Worm (Caenorhabditis elegans) whole organism, midembryonic: ENCODE results near the gene Y69A2AR.23.

Source experiments
- cog-1 ChIP-seq: sonication (generic microtip); optimal IDR thresholded peaks from 2 replicates; lab custom pipeline; 2016; ENCODE audit warnings: missing genetic modification characterization, missing compliant biosample characterization
- flt-1 ChIP-seq: fragments of 200-800 bp; sonication (Bioruptor generic); IDR thresholded peaks from 2 replicates; pipeline ENCODE4 v1.3.6; 2022; ENCODE audit warnings: missing genetic modification characterization, missing compliant biosample characterization
- med-1 ChIP-seq: sonication (generic microtip); optimal IDR thresholded peaks from 2 replicates; lab custom pipeline; 2017; ENCODE audit warnings: missing genetic modification characterization, mild to moderate bottlenecking, missing compliant biosample characterization, antibody characterized with exemption, missing genetic modification reagents; ENCODE audit not compliant: insufficient read depth
- ref-1 ChIP-seq: fragments of 200-800 bp; sonication (Bioruptor generic); conservative IDR thresholded peaks from 2 replicates; pipeline ENCODE4 v1.3.6; 2022; ENCODE audit warnings: missing genetic modification reagents, missing genetic modification characterization, missing compliant biosample characterization

DNA sequence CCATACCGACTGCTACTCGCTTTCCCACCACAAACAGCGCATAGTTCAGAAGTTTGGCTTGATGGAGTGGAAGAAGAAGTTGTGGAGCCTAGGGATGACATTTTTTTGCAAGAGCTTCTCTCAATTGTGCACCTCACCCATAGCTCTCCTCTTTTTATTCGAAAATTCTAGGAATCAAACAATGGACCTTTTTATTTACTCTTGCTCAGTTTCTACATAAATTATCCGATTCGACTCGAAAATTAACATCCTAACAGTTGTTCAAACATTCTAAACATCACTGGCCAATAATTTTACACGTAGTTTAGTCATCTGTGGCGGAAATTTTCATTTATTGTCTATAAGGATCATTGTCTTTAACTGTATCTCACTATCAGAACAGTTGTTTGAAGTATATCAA, 30.0 kb upstream of the Y69A2AR.23 start, which contains the start of gene nhr-242:
- TF ChIP-seq flt-1 (GFP tag; lab: Robert Waterston, UW), result no peak
- no peak for TF ChIP-seq cog-1 (tag; lab: Kevin White, UChicago)
- no peak for TF ChIP-seq ref-1 (GFP tag; lab: Robert Waterston, UW)
- TF ChIP-seq med-1 (GFP tag; lab: Kevin White, UChicago), result no peak
